Worm (Caenorhabditis elegans): Measurements from ENCODE around the gene srh-59.

DNA sequence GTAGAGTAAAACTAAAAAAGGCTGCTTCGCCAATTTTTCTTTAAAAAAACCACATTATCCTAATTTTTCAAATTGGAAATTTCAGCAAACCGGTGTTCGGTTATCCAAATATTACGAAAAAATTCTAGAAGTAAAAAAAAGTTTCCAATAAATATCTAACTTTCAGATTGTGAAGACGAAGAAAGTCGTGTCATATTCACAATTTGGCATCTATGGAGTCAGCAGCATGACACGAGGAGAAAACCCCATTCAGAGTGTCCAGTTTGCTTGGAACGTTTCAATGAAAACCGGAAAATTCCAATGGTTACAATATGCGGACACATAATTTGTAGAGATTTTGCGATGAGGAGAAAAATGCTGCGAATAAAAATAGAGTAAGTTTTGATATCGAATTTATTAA is 13.5 kb downstream of the srh-59 start, which contains the start of gene Y49F6A.12:
- TF ChIP-seq mdl-1 (tag; optimal IDR thresholded peaks at IDR 0.05) (no peak), snpc-4 (tag; optimal IDR thresholded peaks at IDR 0.05) (no peak), unc-39 (tag; optimal IDR thresholded peaks at IDR 0.05) (no peak), lsy-2 (tag; optimal IDR thresholded peaks at IDR 0.05) (no peak), skn-1 (tag; optimal IDR thresholded peaks at IDR 0.05) (no peak)

Data from whole organism, L2 larva.